Worm (Caenorhabditis elegans) whole organism, late embryonic: ENCODE results near the gene W02C12.2.

Experiments used
- C08G9.2 ChIP-seq: sonication (generic microtip); optimal IDR thresholded peaks from 2 replicates; lab custom pipeline; 2016; ENCODE audit warnings: mild to moderate bottlenecking, missing genetic modification characterization, moderate library complexity, missing compliant biosample characterization
- F13H6.1 ChIP-seq: sonication (generic microtip); optimal IDR thresholded peaks from 2 replicates; lab custom pipeline; 2016; ENCODE audit warnings: missing genetic modification characterization, missing compliant biosample characterization
- K02D7.2 ChIP-seq: sonication (generic microtip); optimal IDR thresholded peaks from 2 replicates; lab custom pipeline; 2017; ENCODE audit warnings: mild to moderate bottlenecking, missing genetic modification characterization, missing compliant biosample characterization
- Y22D7AL.16 ChIP-seq: sonication (generic microtip); optimal IDR thresholded peaks from 2 replicates; lab custom pipeline; 2016; ENCODE audit warnings: missing genetic modification characterization, missing compliant biosample characterization
- ceh-18 ChIP-seq: sonication (generic microtip); optimal IDR thresholded peaks from 2 replicates; lab custom pipeline; 2016; ENCODE audit warnings: missing genetic modification characterization, missing compliant biosample characterization
- ceh-19 ChIP-seq: fragments of 200-800 bp; sonication (Bioruptor generic); optimal IDR thresholded peaks from 2 replicates; lab custom pipeline; 2018; ENCODE audit warnings: mild to moderate bottlenecking, missing genetic modification characterization, missing compliant biosample characterization
- ceh-2 ChIP-seq: sonication (generic microtip); optimal IDR thresholded peaks from 2 replicates; lab custom pipeline; 2016; ENCODE audit warnings: missing genotype, missing genetic modification characterization, missing compliant biosample characterization
- ceh-22 ChIP-seq: sonication (generic microtip); optimal IDR thresholded peaks from 2 replicates; lab custom pipeline; 2017; ENCODE audit warnings: missing biosample characterization, missing genetic modification characterization
- ceh-30 ChIP-seq: fragments of 150-350 bp; optimal IDR thresholded peaks from 2 replicates; lab custom pipeline; 2014; ENCODE audit warnings: missing biosample characterization, missing genetic modification characterization
- ceh-31 ChIP-seq: sonication (generic microtip); optimal IDR thresholded peaks from 2 replicates; lab custom pipeline; 2016; ENCODE audit warnings: missing genetic modification characterization, missing compliant biosample characterization
- ceh-34 ChIP-seq: sonication (generic microtip); optimal IDR thresholded peaks from 2 replicates; lab custom pipeline; 2016; ENCODE audit warnings: mild to moderate bottlenecking, missing genetic modification characterization, missing compliant biosample characterization
- ceh-9 ChIP-seq: sonication (generic microtip); optimal IDR thresholded peaks from 2 replicates; lab custom pipeline; 2016; ENCODE audit warnings: mild to moderate bottlenecking, missing genetic modification characterization, inconsistent platforms, missing compliant biosample characterization
- che-1 ChIP-seq: sonication (generic microtip); optimal IDR thresholded peaks from 2 replicates; lab custom pipeline; 2016; ENCODE audit warnings: mild to moderate bottlenecking, missing genetic modification characterization, missing compliant biosample characterization
- dmd-4 ChIP-seq: sonication (generic microtip); optimal IDR thresholded peaks from 2 replicates; lab custom pipeline; 2016; ENCODE audit warnings: borderline replicate concordance, missing genetic modification characterization, missing compliant biosample characterization
- dve-1 ChIP-seq: sonication (generic microtip); optimal IDR thresholded peaks from 2 replicates; lab custom pipeline; 2017; ENCODE audit warnings: antibody characterized with exemption, mild to moderate bottlenecking, missing genetic modification characterization, missing compliant biosample characterization
- elt-2 ChIP-seq: sonication (generic microtip); optimal IDR thresholded peaks from 2 replicates; lab custom pipeline; 2016; ENCODE audit warnings: missing genetic modification reagents, missing genetic modification characterization, missing compliant biosample characterization
- ets-4 ChIP-seq: sonication (generic microtip); optimal IDR thresholded peaks from 2 replicates; lab custom pipeline; 2016; ENCODE audit warnings: missing genetic modification characterization, missing compliant biosample characterization
- fax-1 ChIP-seq: sonication (generic microtip); optimal IDR thresholded peaks from 2 replicates; lab custom pipeline; 2016; ENCODE audit warnings: missing genotype, missing genetic modification characterization, missing compliant biosample characterization
- fkh-10 ChIP-seq: fragments of 150-350 bp; optimal IDR thresholded peaks from 2 replicates; lab custom pipeline; 2014; ENCODE audit warnings: missing biosample characterization, missing genetic modification reagents, missing genetic modification characterization
- fkh-6 ChIP-seq: sonication (generic microtip); optimal IDR thresholded peaks from 2 replicates; lab custom pipeline; 2016; ENCODE audit warnings: missing genetic modification characterization, missing compliant biosample characterization
- gmeb-2 ChIP-seq: sonication (generic microtip); optimal IDR thresholded peaks from 2 replicates; lab custom pipeline; 2016; ENCODE audit warnings: missing genetic modification characterization, inconsistent platforms, missing compliant biosample characterization
- hlh-15 ChIP-seq: sonication (generic microtip); optimal IDR thresholded peaks from 2 replicates; lab custom pipeline; 2016; ENCODE audit warnings: missing genetic modification characterization, missing compliant biosample characterization
- hlh-6 ChIP-seq: sonication (generic microtip); optimal IDR thresholded peaks from 2 replicates; lab custom pipeline; 2016; ENCODE audit warnings: missing genotype, missing genetic modification characterization, missing compliant biosample characterization
- hlh-8 ChIP-seq: sonication (generic microtip); optimal IDR thresholded peaks from 2 replicates; lab custom pipeline; 2016; ENCODE audit warnings: missing genotype, missing genetic modification characterization, missing compliant biosample characterization
- mec-3 ChIP-seq: sonication (generic microtip); optimal IDR thresholded peaks from 2 replicates; lab custom pipeline; 2016; ENCODE audit warnings: borderline replicate concordance, missing genetic modification characterization, missing compliant biosample characterization
- nfya-1 ChIP-seq: sonication (generic microtip); optimal IDR thresholded peaks from 2 replicates; lab custom pipeline; 2017; ENCODE audit warnings: missing genetic modification characterization, mild to moderate bottlenecking, missing compliant biosample characterization, antibody characterized with exemption, moderate library complexity
- nhr-232 ChIP-seq: sonication (generic microtip); optimal IDR thresholded peaks from 2 replicates; lab custom pipeline; 2016; ENCODE audit warnings: missing genetic modification characterization, missing compliant biosample characterization
- odd-2 ChIP-seq: sonication (generic microtip); optimal IDR thresholded peaks from 2 replicates; lab custom pipeline; 2017; ENCODE audit warnings: antibody characterized with exemption, mild to moderate bottlenecking, missing genetic modification characterization, missing compliant biosample characterization
- pax-1 ChIP-seq: fragments of 150-350 bp; optimal IDR thresholded peaks from 2 replicates; lab custom pipeline; 2014; ENCODE audit warnings: missing biosample characterization, missing genetic modification characterization
- pha-4 ChIP-seq: fragments of 150-350 bp; optimal IDR thresholded peaks from 2 replicates; lab custom pipeline; 2018; ENCODE audit warnings: missing biosample characterization, missing genetic modification reagents, missing genetic modification characterization
- pqm-1 ChIP-seq: sonication (generic microtip); optimal IDR thresholded peaks from 2 replicates; lab custom pipeline; 2016; ENCODE audit warnings: missing genetic modification characterization, missing compliant biosample characterization
- ref-2 ChIP-seq: sonication (generic microtip); optimal IDR thresholded peaks from 2 replicates; lab custom pipeline; 2016; ENCODE audit warnings: missing genetic modification characterization, missing compliant biosample characterization
- rnt-1 ChIP-seq: sonication (generic microtip); optimal IDR thresholded peaks from 2 replicates; lab custom pipeline; 2016; ENCODE audit warnings: missing genetic modification characterization, missing compliant biosample characterization
- sox-2 ChIP-seq: fragments of 200-800 bp; sonication (Bioruptor generic); IDR thresholded peaks from 2 replicates; pipeline ENCODE4 v1.3.6; 2022; ENCODE audit warnings: missing genetic modification reagents, missing genetic modification characterization, missing compliant biosample characterization
- sox-4 ChIP-seq: sonication (generic microtip); optimal IDR thresholded peaks from 2 replicates; lab custom pipeline; 2017; ENCODE audit warnings: mild to moderate bottlenecking, missing genetic modification characterization, inconsistent platforms, missing compliant biosample characterization
- tbx-2 ChIP-seq: sonication (generic microtip); optimal IDR thresholded peaks from 2 replicates; lab custom pipeline; 2016; ENCODE audit warnings: missing genetic modification characterization, missing compliant biosample characterization
- unc-55 ChIP-seq: sonication (generic microtip); optimal IDR thresholded peaks from 2 replicates; lab custom pipeline; 2017; ENCODE audit warnings: missing biosample characterization, missing genetic modification reagents, missing genetic modification characterization
- zip-5 ChIP-seq: sonication (generic microtip); optimal IDR thresholded peaks from 2 replicates; lab custom pipeline; 2016; ENCODE audit warnings: missing genetic modification characterization, missing compliant biosample characterization
- ztf-16 ChIP-seq: sonication (generic microtip); optimal IDR thresholded peaks from 2 replicates; lab custom pipeline; 2017; ENCODE audit warnings: missing genetic modification characterization, missing compliant biosample characterization

W02C12.2 gene

DNA sequence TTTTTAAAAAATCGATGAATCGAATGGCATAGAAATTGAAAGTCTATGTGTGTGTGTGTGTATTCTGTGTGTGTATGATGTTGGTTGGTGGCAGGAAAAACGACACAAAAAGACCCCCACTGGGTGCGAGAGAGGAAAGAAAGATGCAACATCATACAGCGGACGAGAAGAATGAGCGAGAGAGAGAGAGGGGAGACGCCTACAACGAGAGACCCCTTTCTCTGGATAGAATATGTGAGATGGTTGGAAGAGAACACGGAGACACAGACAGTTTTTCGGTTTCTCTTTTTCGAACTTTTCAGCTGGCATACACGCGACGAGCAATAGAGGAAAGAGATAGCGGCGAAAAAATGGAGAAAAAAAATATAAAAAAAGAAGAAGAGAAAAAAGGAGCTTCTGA lies 12.1 kb upstream of the W02C12.2 start:
- TF ChIP-seq unc-55 (peak; percentile 47), rnt-1 (tag; lab: Kevin White, UChicago) (no peak), dve-1 (tag; lab: Kevin White, UChicago) (peak; percentile 41), nfya-1 (tag; lab: Kevin White, UChicago) (peak; percentile 87), Y22D7AL.16 (tag; lab: Kevin White, UChicago) (no peak), fax-1 (tag; lab: Kevin White, UChicago) (no peak), ceh-34 (tag; lab: Kevin White, UChicago) (peak; percentile 68), pqm-1 (tag; lab: Kevin White, UChicago) (peak; percentile 9), ref-2 (tag; lab: Kevin White, UChicago) (peak; percentile 65), zip-5 (tag; lab: Kevin White, UChicago) (no peak), tbx-2 (tag; lab: Kevin White, UChicago) (peak; percentile 52), che-1 (tag; lab: Kevin White, UChicago) (peak; percentile 34), ets-4 (tag; lab: Kevin White, UChicago) (no peak), ceh-30 (peak; percentile 58), fkh-6 (tag; lab: Kevin White, UChicago) (no peak), K02D7.2 (tag; lab: Kevin White, UChicago) (no peak), ceh-18 (peak; percentile 86), nhr-232 (tag; lab: Kevin White, UChicago) (peak; percentile 8), ceh-31 (peak; percentile 81), F13H6.1 (peak; percentile 51), elt-2 (tag; lab: Kevin White, UChicago) (peak; percentile 11), ceh-22 (tag; lab: Kevin White, UChicago) (no peak)

DNA sequence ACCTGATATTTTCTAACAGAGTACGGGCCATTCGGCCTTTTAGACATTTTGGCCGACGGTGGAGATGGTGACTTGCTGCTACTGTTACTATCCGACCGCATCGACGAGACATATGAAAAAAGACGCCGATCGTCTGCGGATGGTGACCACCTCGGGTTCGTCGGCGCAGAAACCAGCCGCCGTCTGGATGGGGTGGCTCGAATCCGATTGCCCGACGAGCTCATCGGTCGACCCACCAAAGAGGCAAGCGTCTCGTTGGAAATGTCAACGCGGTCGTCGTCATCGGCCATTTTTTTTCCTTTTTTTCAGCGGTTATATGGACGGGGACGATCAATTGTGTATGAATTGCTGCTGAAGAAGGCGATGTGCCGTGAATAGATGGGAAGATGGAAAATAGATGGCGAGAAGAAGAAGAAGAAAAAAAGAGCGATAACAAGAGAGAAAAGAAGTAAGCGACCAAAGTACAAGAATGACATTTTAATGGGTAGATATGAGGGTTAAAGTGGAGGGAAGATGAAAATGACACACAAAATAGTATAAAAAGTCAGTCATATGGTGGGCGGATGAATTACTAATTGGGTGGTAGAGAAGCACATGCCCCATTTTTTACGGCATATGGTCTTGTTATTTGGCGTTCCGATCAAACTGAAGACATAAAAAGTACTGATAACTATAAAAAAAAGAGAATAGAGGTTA lies 11.1 kb upstream of the W02C12.2 start:
- no peak for TF ChIP-seq fkh-10
- TF ChIP-seq ceh-34 (tag; lab: Kevin White, UChicago) = no peak
- TF ChIP-seq gmeb-2 (tag; lab: Kevin White, UChicago) = no peak
- no peak for TF ChIP-seq ceh-30
- TF ChIP-seq sox-4 = no peak
- TF ChIP-seq che-1 (tag; lab: Kevin White, UChicago) = no peak
- TF ChIP-seq C08G9.2 (tag; lab: Kevin White, UChicago) = no peak
- no peak for TF ChIP-seq mec-3 (tag; lab: Kevin White, UChicago)
- no peak for TF ChIP-seq dmd-4 (tag; lab: Kevin White, UChicago)
- no peak for TF ChIP-seq sox-2
- TF ChIP-seq ztf-16 (tag; lab: Kevin White, UChicago) = no peak
- no peak for TF ChIP-seq fax-1 (tag; lab: Kevin White, UChicago)
- TF ChIP-seq hlh-15 (tag; lab: Kevin White, UChicago) = no peak
- TF ChIP-seq ceh-2 (tag; lab: Kevin White, UChicago) = no peak
- no peak for TF ChIP-seq odd-2
- TF ChIP-seq pax-1 (tag; lab: Kevin White, UChicago) = no peak
- no peak for TF ChIP-seq hlh-8 (tag; lab: Kevin White, UChicago)
- no peak for TF ChIP-seq pha-4
- TF ChIP-seq hlh-6 (tag; lab: Kevin White, UChicago) = no peak
- no peak for TF ChIP-seq ceh-19

DNA sequence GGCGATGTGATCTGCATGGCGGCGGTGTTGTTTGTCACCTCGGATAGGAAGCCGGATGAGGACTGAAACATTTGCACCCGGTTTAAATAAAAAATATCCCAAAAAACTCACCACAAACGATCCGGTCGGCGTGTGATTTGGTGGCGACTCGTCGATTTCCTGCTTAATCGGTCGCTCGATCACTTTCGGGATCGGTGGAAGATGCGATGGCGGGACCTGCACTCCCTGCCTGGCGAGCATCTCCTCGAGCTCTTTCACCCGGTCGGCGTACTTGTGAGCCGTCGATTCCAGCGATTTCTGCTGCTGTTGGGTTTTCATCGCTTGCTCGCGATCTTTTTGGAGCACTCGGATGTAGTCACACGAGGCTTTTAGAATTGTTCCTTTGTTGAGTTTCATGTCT lies 8.9 kb upstream of the W02C12.2 start:
- TF ChIP-seq ceh-9 (tag; lab: Kevin White, UChicago) (no peak), gmeb-2 (tag; lab: Kevin White, UChicago) (no peak)
